Worm (Caenorhabditis elegans): ENCODE measurements around the gene hot-3.
A peak's percentile ranks its signal among the peaks of the same experiment; 100 is the strongest.

hot-3 gene

DNA sequence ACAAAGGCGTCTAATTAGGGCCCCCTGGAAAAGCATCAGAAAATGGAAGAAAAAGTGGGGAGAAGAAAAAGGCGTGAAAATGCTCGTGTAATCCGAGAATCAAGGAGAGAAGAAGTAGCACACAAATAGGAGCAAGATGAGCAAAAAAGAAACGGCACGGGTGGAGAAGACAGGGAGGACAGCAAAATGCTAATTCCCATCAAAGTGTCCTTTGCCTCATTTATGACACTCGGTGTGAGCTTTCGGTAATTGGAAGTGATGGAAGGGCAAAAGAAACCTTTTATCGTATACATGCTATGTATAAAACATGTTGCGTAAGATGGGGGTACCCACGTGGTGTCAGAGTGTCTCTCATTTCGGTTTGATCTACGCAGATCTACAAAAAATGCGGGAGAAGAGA lies 1.7 kb upstream of the hot-3 start:
- TF ChIP-seq aha-1 (tag) = peak; percentile 9
- no peak for TF ChIP-seq nhr-10 (tag; optimal IDR thresholded peaks at IDR 0.05)

DNA sequence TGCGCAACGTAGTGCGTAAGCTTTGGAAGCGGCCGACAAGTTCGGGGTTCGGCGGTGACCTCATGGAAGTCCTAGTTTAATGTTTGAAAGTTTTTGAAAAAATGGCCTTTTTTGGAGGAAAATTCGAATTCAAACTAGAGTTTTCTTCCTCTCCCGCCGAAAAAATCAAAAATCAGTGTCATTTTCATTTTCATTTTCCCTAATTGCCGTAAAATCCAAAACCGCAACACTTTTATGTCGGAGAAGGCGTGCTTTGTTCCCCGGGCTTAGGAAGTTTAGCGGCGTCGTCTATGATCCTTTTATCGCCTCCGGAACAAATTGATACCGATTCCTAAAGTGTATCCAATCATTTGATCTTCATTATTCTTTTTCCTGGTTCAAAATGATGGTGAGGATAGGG lies 6.9 kb downstream of the hot-3 start, which contains the start of gene mltn-5:
TSS of gene mltn-5 (plus strand) at position 301 of the 400 bp plus-strand sequence.
- TF ChIP-seq ZK337.2 (GFP tag; IDR thresholded peaks at IDR 0.05) (no peak), mdl-1 (tag; optimal IDR thresholded peaks at IDR 0.05) (no peak), dmd-9 (GFP tag; IDR thresholded peaks at IDR 0.05) (no peak), nhr-25 (tag; optimal IDR thresholded peaks at IDR 0.05; ENCODE audit: borderline replicate concordance, insufficient read depth) (no peak), fkh-10 (GFP tag; optimal IDR thresholded peaks at IDR 0.05) (no peak), lir-3 (tag; optimal IDR thresholded peaks at IDR 0.05) (no peak), zip-11 (GFP tag; IDR thresholded peaks at IDR 0.05) (no peak), nhr-111 (GFP tag; optimal IDR thresholded peaks at IDR 0.05) (no peak), nhr-10 (tag; optimal IDR thresholded peaks at IDR 0.05) (no peak), cey-2 (tag; optimal IDR thresholded peaks at IDR 0.05; ENCODE audit: borderline replicate concordance, insufficient read depth) (no peak)

DNA sequence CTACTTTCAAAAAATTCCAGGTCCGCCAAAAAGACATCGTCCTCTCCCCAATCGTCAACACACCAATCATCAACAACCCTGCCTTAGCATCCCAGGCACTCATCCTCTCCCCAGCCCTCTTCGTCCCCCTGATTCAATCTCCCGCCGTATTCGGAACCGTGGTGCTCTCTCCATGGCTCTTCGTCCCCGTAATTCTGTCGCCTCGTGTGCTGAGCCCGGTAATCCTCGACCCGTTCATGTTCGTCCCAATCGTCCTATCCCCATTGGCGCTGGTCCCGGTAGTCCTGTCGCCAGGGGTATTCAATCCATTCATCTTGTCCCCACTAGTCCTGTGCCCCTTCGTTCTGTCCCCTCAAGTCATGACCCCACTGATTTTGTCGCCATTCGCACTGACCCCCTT lies 12.7 kb downstream of the hot-3 start:
- peak; percentile 67 for TF ChIP-seq set-16 (GFP tag; IDR thresholded peaks at IDR 0.05)
- no peak for TF ChIP-seq tra-1 (GFP tag; IDR thresholded peaks at IDR 0.05)
- no peak for TF ChIP-seq nhr-237 (tag; optimal IDR thresholded peaks at IDR 0.05)

DNA sequence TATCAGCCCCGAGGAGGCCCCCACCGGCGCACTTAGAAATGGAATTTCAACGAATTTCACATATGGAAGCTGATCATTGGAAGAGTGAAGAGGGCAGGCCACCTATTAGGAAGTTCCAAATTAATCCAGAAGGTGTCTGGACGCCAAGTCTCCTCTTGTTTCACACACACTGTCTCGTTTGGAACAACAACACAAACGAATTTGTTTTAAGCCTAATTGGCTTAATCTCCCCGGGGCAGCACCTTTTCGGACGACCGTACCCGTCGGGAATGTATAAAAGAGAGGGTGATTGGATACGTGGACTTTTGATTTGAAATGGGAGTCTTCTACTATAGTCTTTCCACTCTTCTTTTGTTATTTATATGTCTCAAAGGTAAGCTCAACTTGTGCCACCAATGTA lies 15.8 kb downstream of the hot-3 start, which contains the start of gene mltn-3:
TSS of gene mltn-3 (plus strand) at position 301 of the 400 bp plus-strand sequence.
- TF ChIP-seq ZK337.2 (GFP tag; IDR thresholded peaks at IDR 0.05) = no peak

DNA sequence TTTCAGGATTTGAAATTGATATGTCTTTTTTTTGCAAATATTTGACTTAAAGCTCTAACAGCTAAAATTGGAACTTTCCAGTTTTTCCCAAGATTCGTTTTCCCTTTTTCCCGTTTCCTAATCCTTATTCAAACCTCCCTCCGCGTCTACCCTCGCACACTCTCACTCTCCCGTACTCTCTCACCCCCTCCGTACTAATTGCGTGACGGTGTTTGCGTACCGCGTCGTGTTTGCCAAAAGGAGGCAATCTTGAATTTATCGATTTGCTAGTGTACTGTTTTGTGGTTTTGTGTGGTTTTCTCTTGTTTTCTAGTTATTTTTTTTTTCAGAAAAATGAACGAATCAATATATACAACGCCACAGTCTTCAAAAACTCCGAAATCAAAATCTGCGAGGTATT lies 23.3 kb downstream of the hot-3 start, which contains the start of gene citk-1:
TSS of gene citk-1 (plus strand) at position 323 of the 400 bp plus-strand sequence.
- no peak for TF ChIP-seq lin-38 (GFP tag; IDR thresholded peaks at IDR 0.05)
- peak; percentile 97 for TF ChIP-seq dpl-1 (GFP tag; optimal IDR thresholded peaks at IDR 0.05)
- TF ChIP-seq ceh-32 (tag; optimal IDR thresholded peaks at IDR 0.05; ENCODE audit: poor library complexity) = no peak
- TF ChIP-seq mes-2 (tag; optimal IDR thresholded peaks at IDR 0.05; ENCODE audit: poor library complexity, severe bottlenecking) = peak; percentile 80
- no peak for TF ChIP-seq Y75B8A.6 (GFP tag; IDR thresholded peaks at IDR 0.05)
- TF ChIP-seq egl-43 (GFP tag; IDR thresholded peaks at IDR 0.05) = 0 out of 2 replicates have a peak, but pooled peaks have one; percentile 16
- TF ChIP-seq daf-19 (GFP tag; conservative IDR thresholded peaks at IDR 0.05) = no peak
- no peak for TF ChIP-seq dmd-8 (GFP tag; IDR thresholded peaks at IDR 0.05)
- peak; percentile 59; the same call in 1 of the 2 replicates for TF ChIP-seq nhr-42 (GFP tag; IDR thresholded peaks at IDR 0.05)
- no peak for TF ChIP-seq mxl-2 (GFP tag; conservative IDR thresholded peaks at IDR 0.05)
- no peak for TF ChIP-seq skn-1 (tag; optimal IDR thresholded peaks at IDR 0.05)
- peak; percentile 73 for TF ChIP-seq hmg-1.1 (GFP tag; IDR thresholded peaks at IDR 0.05)
- no peak for TF ChIP-seq fos-1 (tag; optimal IDR thresholded peaks at IDR 0.05)
- no peak for TF ChIP-seq pqm-1 (tag; optimal IDR thresholded peaks at IDR 0.05)
- TF ChIP-seq ceh-28 (tag; optimal IDR thresholded peaks at IDR 0.05) = peak; percentile 33
- TF ChIP-seq nhr-6 (tag; optimal IDR thresholded peaks at IDR 0.05) = peak; percentile 20
- TF ChIP-seq ceh-82 (tag; optimal IDR thresholded peaks at IDR 0.05) = no peak
- no peak for TF ChIP-seq daf-8 (GFP tag; IDR thresholded peaks at IDR 0.05)
- no peak for TF ChIP-seq mxl-3 (GFP tag; optimal IDR thresholded peaks at IDR 0.05)
- no peak for TF ChIP-seq Y48G9A.11 (GFP tag; IDR thresholded peaks at IDR 0.05)
- no peak for TF ChIP-seq cey-2 (tag; optimal IDR thresholded peaks at IDR 0.05; ENCODE audit: borderline replicate concordance, insufficient read depth)
- no peak for TF ChIP-seq madf-9 (GFP tag; conservative IDR thresholded peaks at IDR 0.05)
- TF ChIP-seq daf-16 (GFP tag; optimal IDR thresholded peaks at IDR 0.05) = no peak
- no peak for TF ChIP-seq daf-16 (tag; optimal IDR thresholded peaks at IDR 0.05)
- TF ChIP-seq ztf-7 (tag; optimal IDR thresholded peaks at IDR 0.05) = no peak
- TF ChIP-seq hif-1 (tag; optimal IDR thresholded peaks at IDR 0.05) = peak in 1 of 2 experiments; percentile 31
- TF ChIP-seq lin-1 (GFP tag; IDR thresholded peaks at IDR 0.05) = no peak
- no peak for TF ChIP-seq lin-13 (GFP tag; optimal IDR thresholded peaks at IDR 0.05)
- no peak for TF ChIP-seq ZK337.2 (GFP tag; IDR thresholded peaks at IDR 0.05)
- TF ChIP-seq sdz-12 (GFP tag; optimal IDR thresholded peaks at IDR 0.05) = no peak
- TF ChIP-seq dmd-6 (GFP tag; IDR thresholded peaks at IDR 0.05) = peak; percentile 17; the same call in 1 of the 2 replicates
- no peak for TF ChIP-seq vab-7 (GFP tag; IDR thresholded peaks at IDR 0.05)
